Worm (Caenorhabditis elegans): Measurements from ENCODE around the gene hsp-4.

DNA sequence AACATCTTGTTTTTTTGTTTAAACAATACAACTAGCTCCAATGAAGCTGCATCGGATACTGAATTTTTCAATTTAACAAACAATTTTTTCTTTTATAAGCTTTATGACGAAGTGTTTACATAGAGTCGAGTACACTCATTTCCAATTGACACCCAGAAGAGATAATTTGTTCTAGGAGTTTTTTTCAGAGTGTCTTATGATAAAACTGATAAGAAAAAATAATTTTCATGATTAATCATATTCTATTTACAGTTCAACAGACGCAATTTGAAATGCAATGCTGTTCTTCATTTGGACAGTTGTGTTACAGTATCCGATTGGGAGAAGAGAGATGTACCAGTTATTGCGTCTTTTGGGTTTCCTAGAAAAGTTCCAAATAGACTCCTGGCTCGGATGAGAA, 29.5 kb upstream of the hsp-4 start:
- TF ChIP-seq elt-1 (tag; optimal IDR thresholded peaks at IDR 0.05; ENCODE audit: borderline replicate concordance, insufficient read depth) = no peak
- no peak for TF ChIP-seq blmp-1 (tag; optimal IDR thresholded peaks at IDR 0.05)
- TF ChIP-seq pha-4 (tag; optimal IDR thresholded peaks at IDR 0.05) = no peak
- TF ChIP-seq ztf-11 (tag; optimal IDR thresholded peaks at IDR 0.05) = no peak
- TF ChIP-seq nhr-237 (tag; optimal IDR thresholded peaks at IDR 0.05) = no peak
- no peak for TF ChIP-seq nhr-12 (tag; optimal IDR thresholded peaks at IDR 0.05)
- no peak for TF ChIP-seq unc-62 (GFP tag; optimal IDR thresholded peaks at IDR 0.05)
- TF ChIP-seq unc-120 (tag; optimal IDR thresholded peaks at IDR 0.05; ENCODE audit: poor library complexity, severe bottlenecking) = no peak
- TF ChIP-seq hlh-1 (tag; optimal IDR thresholded peaks at IDR 0.05) = no peak
- no peak for TF ChIP-seq mep-1 (tag; optimal IDR thresholded peaks at IDR 0.05)
- no peak for TF ChIP-seq mab-5 (tag; optimal IDR thresholded peaks at IDR 0.05)
